Worm (Caenorhabditis elegans): ENCODE measurements around the gene Y116A8C.10.
A peak's percentile ranks its signal among the peaks of the same experiment; 100 is the strongest.

Gene Y116A8C.10

DNA sequence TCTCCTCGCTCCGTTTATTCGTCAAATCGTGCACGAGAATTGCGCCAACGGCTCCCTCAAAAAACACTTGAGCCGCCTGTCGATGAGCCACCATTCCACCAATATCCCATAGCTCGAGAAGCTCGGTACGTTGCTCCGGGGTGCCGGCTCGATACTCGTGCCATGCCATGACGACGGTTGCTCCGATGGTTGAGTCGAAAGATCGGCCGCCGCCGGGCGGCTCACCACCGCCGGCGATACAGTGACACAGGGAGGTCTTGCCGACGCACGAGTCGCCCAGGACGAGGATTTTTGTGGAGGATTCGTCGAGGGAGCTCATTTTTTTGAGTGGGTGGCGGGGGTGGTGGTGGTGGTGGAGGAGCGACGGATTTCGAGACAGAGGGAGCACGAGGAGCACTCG is 2.8 kb downstream of the Y116A8C.10 start:
- TF ChIP-seq nhr-27 (tag; optimal IDR thresholded peaks at IDR 0.05), result no peak
- peak; percentile 85 for TF ChIP-seq zfh-2 (GFP tag; conservative IDR thresholded peaks at IDR 0.05)
- TF ChIP-seq nfyb-1 (GFP tag; IDR thresholded peaks at IDR 0.05), result no peak
- TF ChIP-seq ztf-25 (GFP tag; IDR thresholded peaks at IDR 0.05), result 0 out of 2 replicates have a peak, but pooled peaks have one; percentile 33
- TF ChIP-seq tbp1 (GFP tag; optimal IDR thresholded peaks at IDR 0.05), result no peak
- no peak for TF ChIP-seq T26A5.8 (tag; optimal IDR thresholded peaks at IDR 0.05)
- TF ChIP-seq mxl-1 (tag; optimal IDR thresholded peaks at IDR 0.05), result no peak
- TF ChIP-seq lag-1 (GFP tag; IDR thresholded peaks at IDR 0.05), result no peak
- no peak for TF ChIP-seq dpff-1 (tag; optimal IDR thresholded peaks at IDR 0.05)
- TF ChIP-seq nhr-80 (tag; optimal IDR thresholded peaks at IDR 0.05), result no peak
- TF ChIP-seq bed-2 (GFP tag; IDR thresholded peaks at IDR 0.05), result 0 out of 2 replicates have a peak, but pooled peaks have one; percentile 57
- TF ChIP-seq F52B5.7 (tag; optimal IDR thresholded peaks at IDR 0.05), result peak; percentile 3
- no peak for TF ChIP-seq hmg-1.2 (GFP tag; IDR thresholded peaks at IDR 0.05)
- TF ChIP-seq nhr-179 (tag; optimal IDR thresholded peaks at IDR 0.05), result no peak
- no peak for TF ChIP-seq xnd-1 (tag; optimal IDR thresholded peaks at IDR 0.05)
- no peak for TF ChIP-seq rcor-1 (GFP tag; IDR thresholded peaks at IDR 0.05)
- no peak for TF ChIP-seq tlf-1 (GFP tag; optimal IDR thresholded peaks at IDR 0.05)
- peak; percentile 80; the same call in 1 of the 2 replicates for TF ChIP-seq egrh-3 (GFP tag; IDR thresholded peaks at IDR 0.05)
- no peak for TF ChIP-seq cebp-2 (GFP tag; IDR thresholded peaks at IDR 0.05)
- TF ChIP-seq mel-28 (tag; optimal IDR thresholded peaks at IDR 0.05; ENCODE audit: borderline replicate concordance), result no peak
- TF ChIP-seq F55B11.4 (tag; optimal IDR thresholded peaks at IDR 0.05; ENCODE audit: borderline replicate concordance, insufficient read depth), result no peak

DNA sequence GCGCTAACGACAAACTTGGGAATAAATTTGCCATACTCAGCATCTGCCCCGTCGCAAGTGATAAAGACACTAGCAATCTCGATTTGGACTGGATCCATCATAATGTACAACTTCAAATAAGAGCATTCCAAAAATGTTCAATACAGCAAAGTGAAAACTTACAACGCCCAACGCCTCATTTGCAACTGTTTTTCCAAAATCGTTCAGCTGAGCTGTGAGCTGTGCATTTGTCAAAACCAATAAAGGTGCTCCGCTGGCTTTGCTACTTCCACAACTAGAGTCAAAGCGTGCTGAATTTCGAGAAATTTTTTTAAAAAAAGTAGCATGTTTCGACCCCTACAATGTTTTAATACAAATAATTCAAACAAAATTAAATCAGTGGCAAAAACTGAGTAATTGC is 7.8 kb downstream of the Y116A8C.10 start, which contains the start of gene Y116A8C.49:
TSS of gene Y116A8C.49 (minus strand) at position 101 of the 400 bp plus-strand sequence.
- TF ChIP-seq snpc-3.4 (tag; optimal IDR thresholded peaks at IDR 0.05) (no peak), hlh-12 (tag; optimal IDR thresholded peaks at IDR 0.05) (no peak), K11D2.4 (GFP tag; IDR thresholded peaks at IDR 0.05) (no peak), F52B5.7 (tag; optimal IDR thresholded peaks at IDR 0.05) (no peak), rec-8 (tag; optimal IDR thresholded peaks at IDR 0.05) (no peak), mes-4 (tag; optimal IDR thresholded peaks at IDR 0.05) (no peak), unc-130 (GFP tag; optimal IDR thresholded peaks at IDR 0.05) (no peak)

DNA sequence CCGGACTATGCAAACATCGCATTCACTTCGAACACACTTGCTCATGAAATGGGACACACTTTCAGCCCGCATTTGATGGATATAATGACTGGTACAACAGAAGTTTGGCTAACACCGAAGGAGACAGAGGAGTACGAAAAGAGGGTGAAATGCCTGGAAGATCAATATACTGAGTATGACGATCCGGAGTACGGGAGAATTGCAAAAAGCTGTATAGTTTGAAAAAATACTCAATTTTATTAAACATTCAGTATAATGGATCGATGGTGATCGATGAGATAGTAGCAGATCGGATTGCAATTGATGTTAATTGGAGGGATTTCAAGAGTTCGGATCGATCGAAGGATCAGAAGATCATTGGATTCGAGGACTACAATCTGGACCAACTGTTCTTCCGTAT is 12.3 kb downstream of the Y116A8C.10 start:
- no peak for TF ChIP-seq F23B12.7 (tag; optimal IDR thresholded peaks at IDR 0.05; ENCODE audit: insufficient read depth)
- no peak for TF ChIP-seq snpc-1.3 (tag; optimal IDR thresholded peaks at IDR 0.05; ENCODE audit: insufficient read depth)
- TF ChIP-seq ztf-3 (GFP tag; optimal IDR thresholded peaks at IDR 0.05), result no peak

DNA sequence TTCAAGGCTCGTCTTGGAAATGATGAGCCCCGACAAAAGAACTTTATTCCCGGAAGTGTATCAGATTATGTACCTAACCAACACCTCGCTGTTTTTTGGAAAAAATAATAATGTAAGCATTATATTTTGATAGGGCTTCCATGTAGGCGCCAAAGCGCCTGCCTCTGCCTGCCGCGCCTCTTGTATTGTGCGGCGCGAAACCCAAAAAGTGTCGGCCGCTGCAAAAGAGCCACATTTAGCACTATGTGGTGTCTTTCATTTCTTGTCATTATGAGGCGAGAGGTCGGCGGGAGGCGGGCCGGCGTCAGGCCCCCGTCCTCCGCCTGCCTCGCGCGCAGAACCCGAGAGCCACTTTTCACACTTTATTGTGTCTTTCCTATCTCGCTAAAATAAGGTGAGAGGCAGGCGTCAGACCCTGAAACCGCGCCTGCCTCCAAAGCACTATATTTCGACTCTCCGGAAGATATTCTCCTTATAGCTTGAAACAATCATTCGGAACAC is 13.5 kb downstream of the Y116A8C.10 start:
- TF ChIP-seq snpc-1.1 (tag; optimal IDR thresholded peaks at IDR 0.05; ENCODE audit: insufficient read depth), result peak; percentile 47
- peak; percentile 89 for TF ChIP-seq zfh-2 (GFP tag; conservative IDR thresholded peaks at IDR 0.05)
- no peak for TF ChIP-seq C17E4.6 (GFP tag; IDR thresholded peaks at IDR 0.05)
- TF ChIP-seq egrh-3 (GFP tag; IDR thresholded peaks at IDR 0.05), result peak; percentile 48; the same call in 1 of the 2 replicates
- no peak for TF ChIP-seq nfya-2 (GFP tag; IDR thresholded peaks at IDR 0.05)
- 0 out of 2 replicates have a peak, but pooled peaks have one; percentile 24 for TF ChIP-seq hsf-1 (GFP tag; IDR thresholded peaks at IDR 0.05)
- TF ChIP-seq K11D2.4 (GFP tag; IDR thresholded peaks at IDR 0.05), result no peak
- no peak for TF ChIP-seq F22D6.2 (tag; optimal IDR thresholded peaks at IDR 0.05)
- no peak for TF ChIP-seq B0035.1 (tag; optimal IDR thresholded peaks at IDR 0.05)
- TF ChIP-seq snpc-4 (GFP tag; optimal IDR thresholded peaks at IDR 0.05), result no peak
- TF ChIP-seq snpc-4 (tag; optimal IDR thresholded peaks at IDR 0.05), result peak in 1 of 4 experiments; percentile 81
- 0 out of 2 replicates have a peak, but pooled peaks have one; percentile 40 for TF ChIP-seq bed-2 (GFP tag; IDR thresholded peaks at IDR 0.05)

Data from whole organism, young adult.